Fruit fly (Drosophila melanogaster) whole organism, embryonic: ENCODE data around the gene pyd.
A peak's percentile ranks its signal among the peaks of the same experiment; 100 is the strongest.

Experiments
- Ada2b ChIP-seq: fragments of 200-800 bp; sonication (Bioruptor generic); IDR thresholded peaks from 2 replicates; pipeline ENCODE4 v1.3.6; 2022; ENCODE audit warnings: missing biosample characterization, missing genetic modification characterization
- BtbVII ChIP-seq: fragments of 200-800 bp; sonication (Bioruptor generic); optimal IDR thresholded peaks from 3 replicates; lab custom pipeline; 2017; ENCODE audit warnings: missing biosample characterization, mild to moderate bottlenecking, missing genetic modification characterization
- CG10366 ChIP-seq: fragments of 200-800 bp; sonication (Bioruptor generic); IDR thresholded peaks from 2 replicates; pipeline ENCODE4 v1.3.6; 2022; ENCODE audit warnings: missing biosample characterization, missing genetic modification characterization
- CG10959 ChIP-seq: fragments of 200-800 bp; sonication (Bioruptor generic); IDR thresholded peaks from 2 replicates; pipeline ENCODE4 v1.3.6; 2022; ENCODE audit warnings: missing biosample characterization, missing genetic modification characterization
- CG12659 ChIP-seq: fragments of 200-800 bp; sonication (Bioruptor generic); optimal IDR thresholded peaks from 3 replicates; lab custom pipeline; 2017; ENCODE audit warnings: mild to moderate bottlenecking, missing biosample characterization, missing genetic modification reagents, missing genetic modification characterization
- CG12942 ChIP-seq: fragments of 200-800 bp; sonication (Bioruptor generic); optimal IDR thresholded peaks from 3 replicates; lab custom pipeline; 2016; ENCODE audit warnings: missing biosample characterization, missing genetic modification characterization
- CG17385 ChIP-seq: fragments of 200-800 bp; sonication (Bioruptor generic); optimal IDR thresholded peaks from 3 replicates; lab custom pipeline; 2018; ENCODE audit warnings: missing biosample characterization, mild to moderate bottlenecking, missing genetic modification characterization
- CG17912 ChIP-seq: fragments of 200-800 bp; sonication (Bioruptor generic); optimal IDR thresholded peaks from 2 replicates; lab custom pipeline; 2018; ENCODE audit warnings: missing biosample characterization, mild to moderate bottlenecking, missing genetic modification characterization
- CG1832 ChIP-seq: fragments of 200-800 bp; sonication (Bioruptor generic); optimal IDR thresholded peaks from 2 replicates; lab custom pipeline; 2017; ENCODE audit warnings: missing biosample characterization, mild to moderate bottlenecking, missing genetic modification characterization, inconsistent platforms
- CG2712 ChIP-seq: fragments of 200-800 bp; optimal IDR thresholded peaks from 3 replicates; lab custom pipeline; 2019; ENCODE audit warnings: missing biosample characterization, mild to moderate bottlenecking, missing genetic modification characterization, moderate library complexity
- CG30020 ChIP-seq: fragments of 200-800 bp; optimal IDR thresholded peaks from 2 replicates; lab custom pipeline; 2019; ENCODE audit warnings: missing biosample characterization, mild to moderate bottlenecking, missing genetic modification characterization, moderate library complexity
- CG32767 ChIP-seq: fragments of 200-800 bp; sonication (Bioruptor generic); IDR thresholded peaks from 2 replicates; pipeline ENCODE4 v1.3.6; 2022; ENCODE audit warnings: missing biosample characterization, missing genetic modification characterization
- CG3281 ChIP-seq: fragments of 200-800 bp; sonication (Bioruptor generic); optimal IDR thresholded peaks from 3 replicates; lab custom pipeline; 2017; ENCODE audit warnings: missing biosample characterization, mild to moderate bottlenecking, missing genetic modification characterization
- CG4707 ChIP-seq: fragments of 200-800 bp; sonication (Bioruptor generic); optimal IDR thresholded peaks from 2 replicates; lab custom pipeline; 2018; ENCODE audit warnings: missing biosample characterization, mild to moderate bottlenecking, missing genetic modification characterization, moderate library complexity
- CG4820 ChIP-seq: fragments of 200-800 bp; sonication (Bioruptor generic); optimal IDR thresholded peaks from 3 replicates; lab custom pipeline; 2016; ENCODE audit warnings: missing biosample characterization, missing genetic modification characterization
- CG5245 ChIP-seq: fragments of 200-800 bp; sonication (Bioruptor generic); optimal IDR thresholded peaks from 3 replicates; lab custom pipeline; 2016; ENCODE audit warnings: missing biosample characterization, missing genetic modification characterization
- CG8281 ChIP-seq: fragments of 200-800 bp; sonication (Bioruptor generic); optimal IDR thresholded peaks from 2 replicates; lab custom pipeline; 2018; ENCODE audit warnings: missing biosample characterization, mild to moderate bottlenecking, missing genetic modification characterization, moderate library complexity
- CG8478 ChIP-seq: fragments of >200 bp; optimal IDR thresholded peaks from 2 replicates; lab custom pipeline; 2018
- Dad ChIP-seq: fragments of 200-800 bp; sonication (Bioruptor generic); optimal IDR thresholded peaks from 3 replicates; lab custom pipeline; 2016; ENCODE audit warnings: missing biosample characterization, missing genetic modification characterization
- Doc3 ChIP-seq: fragments of 200-800 bp; sonication (Bioruptor generic); IDR thresholded peaks from 3 replicates; pipeline ENCODE4 v1.3.6; 2022; ENCODE audit warnings: missing biosample characterization, missing genetic modification characterization; ENCODE audit not compliant: partially characterized antibody
- E2f2 ChIP-seq: fragments of 200-800 bp; sonication (Bioruptor generic); IDR thresholded peaks from 2 replicates; pipeline ENCODE4 v1.3.6; 2022; ENCODE audit warnings: missing biosample characterization, missing genetic modification characterization
- Ets65A ChIP-seq: fragments of 200-800 bp; sonication (Bioruptor generic); peaks from one replicate; lab custom pipeline; 2016; ENCODE audit warnings: missing biosample characterization, missing genetic modification characterization
- Fer3 ChIP-seq: fragments of 200-800 bp; sonication (Bioruptor generic); optimal IDR thresholded peaks from 2 replicates; lab custom pipeline; 2018; ENCODE audit warnings: missing biosample characterization, mild to moderate bottlenecking, missing genetic modification characterization, moderate library complexity
- Hand ChIP-seq: fragments of 200-800 bp; sonication (Bioruptor generic); optimal IDR thresholded peaks from 2 replicates; lab custom pipeline; 2017; ENCODE audit warnings: mild to moderate bottlenecking, missing biosample characterization, missing genetic modification reagents, missing genetic modification characterization
- Hmr ChIP-seq: fragments of 200-800 bp; sonication (Bioruptor generic); optimal IDR thresholded peaks from 3 replicates; lab custom pipeline; 2017; ENCODE audit warnings: mild to moderate bottlenecking, missing biosample characterization, missing genetic modification reagents, missing genetic modification characterization
- Kr ChIP-seq: fragments of 200-800 bp; sonication (Bioruptor generic); optimal IDR thresholded peaks from 2 replicates; lab custom pipeline; 2017; ENCODE audit warnings: missing biosample characterization, mild to moderate bottlenecking, missing genetic modification characterization
- MESR4 ChIP-seq: fragments of 200-800 bp; sonication (Bioruptor generic); optimal IDR thresholded peaks from 2 replicates; lab custom pipeline; 2018; ENCODE audit warnings: missing biosample characterization, mild to moderate bottlenecking, missing genetic modification characterization, moderate library complexity
- NK7.1 ChIP-seq: fragments of 200-800 bp; sonication (Bioruptor generic); optimal IDR thresholded peaks from 3 replicates; lab custom pipeline; 2016; ENCODE audit warnings: missing biosample characterization, missing genetic modification characterization
- Oaz ChIP-seq: fragments of 200-800 bp; sonication (Bioruptor generic); IDR thresholded peaks from 2 replicates; pipeline ENCODE4 v1.3.6; 2022; ENCODE audit warnings: missing biosample characterization, missing genetic modification characterization
- Ptx1 ChIP-seq: fragments of 200-800 bp; sonication (Bioruptor generic); IDR thresholded peaks from 2 replicates; pipeline ENCODE4 v1.3.6; 2022; ENCODE audit warnings: missing biosample characterization, missing genetic modification characterization
- Xbp1 ChIP-seq: fragments of 200-800 bp; sonication (Bioruptor generic); optimal IDR thresholded peaks from 3 replicates; lab custom pipeline; 2016; ENCODE audit warnings: missing biosample characterization, mild to moderate bottlenecking, missing genetic modification characterization
- amos ChIP-seq: fragments of 200-800 bp; sonication (Bioruptor generic); IDR thresholded peaks from 2 replicates; pipeline ENCODE4 v1.3.6; 2022; ENCODE audit warnings: missing biosample characterization, missing genetic modification characterization; ENCODE audit not compliant: partially characterized antibody
- cg ChIP-seq: fragments of 200-800 bp; sonication (Bioruptor generic); optimal IDR thresholded peaks from 3 replicates; lab custom pipeline; 2019; ENCODE audit warnings: missing biosample characterization, mild to moderate bottlenecking, missing genetic modification characterization, moderate library complexity
- chm ChIP-seq: fragments of 200-800 bp; sonication (Bioruptor generic); IDR thresholded peaks from 2 replicates; pipeline ENCODE4 v1.3.6; 2022; ENCODE audit warnings: missing biosample characterization, missing genetic modification characterization
- corto ChIP-seq: fragments of 200-800 bp; sonication (Bioruptor generic); optimal IDR thresholded peaks from 2 replicates; lab custom pipeline; 2016; ENCODE audit warnings: missing biosample characterization, mild to moderate bottlenecking, missing genetic modification characterization, moderate library complexity
- fd102C ChIP-seq: fragments of 200-800 bp; sonication (Bioruptor generic); optimal IDR thresholded peaks from 2 replicates; lab custom pipeline; 2018; ENCODE audit warnings: missing biosample characterization, mild to moderate bottlenecking, missing genetic modification characterization, moderate library complexity
- gsb ChIP-seq: fragments of 200-800 bp; sonication (Bioruptor generic); IDR thresholded peaks from 2 replicates; pipeline ENCODE4 v1.3.6; 2022; ENCODE audit warnings: missing biosample characterization, missing genetic modification characterization
- hth ChIP-seq: fragments of >200 bp; optimal IDR thresholded peaks from 2 replicates; lab custom pipeline; 2017; ENCODE audit warnings: inconsistent platforms
- jing ChIP-seq: fragments of 200-800 bp; sonication (Bioruptor generic); optimal IDR thresholded peaks from 2 replicates; lab custom pipeline; 2018; ENCODE audit warnings: missing biosample characterization, mild to moderate bottlenecking, missing genetic modification characterization
- klu ChIP-seq: fragments of 200-800 bp; sonication (Bioruptor generic); IDR thresholded peaks from 2 replicates; pipeline ENCODE4 v1.3.6; 2022; ENCODE audit warnings: missing biosample characterization, missing genetic modification characterization
- nau ChIP-seq: fragments of 200-800 bp; sonication (Bioruptor generic); optimal IDR thresholded peaks from 3 replicates; lab custom pipeline; 2017; ENCODE audit warnings: missing biosample characterization, mild to moderate bottlenecking, missing genetic modification characterization, missing genetic modification reagents
- onecut ChIP-seq: fragments of 200-800 bp; sonication (Bioruptor generic); IDR thresholded peaks from 2 replicates; pipeline ENCODE4 v1.3.6; 2022; ENCODE audit warnings: missing biosample characterization, missing genetic modification characterization
- p53 ChIP-seq: fragments of 200-800 bp; sonication (Bioruptor generic); optimal IDR thresholded peaks from 2 replicates; lab custom pipeline; 2016; ENCODE audit warnings: missing biosample characterization, missing genetic modification characterization
- pho ChIP-seq: fragments of 200-800 bp; sonication (Bioruptor generic); optimal IDR thresholded peaks from 2 replicates; lab custom pipeline; 2016; ENCODE audit warnings: missing biosample characterization, missing genetic modification characterization
- row ChIP-seq: fragments of 200-800 bp; sonication (Bioruptor generic); IDR thresholded peaks from 3 replicates; pipeline ENCODE4 v1.3.6; 2022; ENCODE audit warnings: missing biosample characterization, missing genetic modification characterization
- stc ChIP-seq: fragments of 200-800 bp; sonication (Bioruptor generic); IDR thresholded peaks from 2 replicates; pipeline ENCODE4 v1.3.6; 2022; ENCODE audit warnings: missing biosample characterization, missing genetic modification characterization
- tin ChIP-seq: fragments of 200-800 bp; sonication (Bioruptor generic); optimal IDR thresholded peaks from 3 replicates; lab custom pipeline; 2016; ENCODE audit warnings: missing biosample characterization, missing genetic modification characterization
- unpg ChIP-seq: fragments of 200-800 bp; sonication (Bioruptor generic); optimal IDR thresholded peaks from 3 replicates; lab custom pipeline; 2018; ENCODE audit warnings: missing biosample characterization, mild to moderate bottlenecking, missing genetic modification characterization, moderate library complexity
- zen2 ChIP-seq: fragments of 200-800 bp; sonication (Bioruptor generic); IDR thresholded peaks from 3 replicates; pipeline ENCODE4 v1.3.6; 2022; ENCODE audit warnings: missing biosample characterization, missing genetic modification characterization; ENCODE audit not compliant: partially characterized antibody

The pyd gene

dm6 chr3R:8810397-8811184, 121.1 kb downstream of the pyd start (continued):
- TF ChIP-seq unpg (GFP tag; lab: Kevin White, UChicago), result peak; percentile 83
- TF ChIP-seq Ets65A (GFP tag; lab: Kevin White, UChicago), result peak; percentile 74
- TF ChIP-seq row, result no peak; the same call in 2 of the 3 replicates
- TF ChIP-seq CG8478 (lab: Kevin White, UChicago), result no peak
- TF ChIP-seq Dad, result peak; percentile 24
- TF ChIP-seq nau, result peak; percentile 88
- TF ChIP-seq gsb (GFP tag; lab: Robert Waterston, UW), result peak; percentile 69
- TF ChIP-seq CG12659 (GFP tag; lab: Kevin White, UChicago), result peak; percentile 83
- peak; percentile 85 for TF ChIP-seq Hand (GFP tag; lab: Kevin White, UChicago)
- TF ChIP-seq BtbVII (GFP tag; lab: Kevin White, UChicago), result peak; percentile 90
- peak; percentile 33 for TF ChIP-seq cg (GFP tag; lab: Kevin White, UChicago)
- TF ChIP-seq CG4707, result peak; percentile 95
- TF ChIP-seq fd102C (GFP tag; lab: Kevin White, UChicago), result peak; percentile 86
- peak; percentile 64 for TF ChIP-seq stc (GFP tag; lab: Robert Waterston, UW)
- peak; percentile 77 for TF ChIP-seq Ptx1 (GFP tag; lab: Robert Waterston, UW)
- peak; percentile 15 for TF ChIP-seq jing (GFP tag; lab: Kevin White, UChicago)
- TF ChIP-seq hth (lab: Kevin White, UChicago), result no peak
- TF ChIP-seq CG8281 (tag; lab: Kevin White, UChicago), result peak; percentile 71
- peak; percentile 95 for TF ChIP-seq Kr (GFP tag; lab: Kevin White, UChicago)
- TF ChIP-seq chm, result peak; percentile 93
- TF ChIP-seq amos (GFP tag; lab: Robert Waterston, UW), result no peak; the same call in 1 of the 2 replicates
- TF ChIP-seq Ada2b, result peak; percentile 39; the same call in 1 of the 2 replicates
- TF ChIP-seq p53 (GFP tag; lab: Kevin White, UChicago), result peak; percentile 62
- no peak for TF ChIP-seq Oaz (GFP tag; lab: Robert Waterston, UW)
- TF ChIP-seq CG32767 (GFP tag; lab: Robert Waterston, UW), result peak; percentile 38; the same call in 1 of the 2 replicates
- TF ChIP-seq CG17912 (GFP tag; lab: Kevin White, UChicago), result peak; percentile 98
- no peak for TF ChIP-seq CG30020 (tag; lab: Kevin White, UChicago)
- no peak for TF ChIP-seq CG1832 (GFP tag; lab: Kevin White, UChicago)
- TF ChIP-seq CG12942 (GFP tag; lab: Kevin White, UChicago), result peak; percentile 75
- TF ChIP-seq MESR4, result peak; percentile 36
- peak; percentile 81 for TF ChIP-seq CG17385 (GFP tag; lab: Kevin White, UChicago)
- peak; percentile 53; the same call in 1 of the 2 replicates for TF ChIP-seq CG10366
- peak; percentile 73 for TF ChIP-seq pho (GFP tag; lab: Kevin White, UChicago)
- peak; percentile 94 for TF ChIP-seq Hmr (GFP tag; lab: Kevin White, UChicago)
- no peak for TF ChIP-seq tin
- peak; percentile 17 for TF ChIP-seq CG5245 (GFP tag; lab: Kevin White, UChicago)
- TF ChIP-seq CG4820 (GFP tag; lab: Kevin White, UChicago), result peak; percentile 50
- TF ChIP-seq NK7.1 (GFP tag; lab: Kevin White, UChicago), result peak; percentile 22
- peak; percentile 54; the same call in 1 of the 2 replicates for TF ChIP-seq E2f2
- TF ChIP-seq zen2 (GFP tag; lab: Robert Waterston, UW), result no peak
- no peak for TF ChIP-seq Doc3 (GFP tag; lab: Robert Waterston, UW)
- TF ChIP-seq klu (GFP tag; lab: Robert Waterston, UW), result peak; percentile 31; the same call in 1 of the 2 replicates
- peak; percentile 79 for TF ChIP-seq CG10959 (GFP tag; lab: Robert Waterston, UW)
- TF ChIP-seq CG3281, result peak; percentile 70
- peak; percentile 82 for TF ChIP-seq Fer3 (tag; lab: Kevin White, UChicago)
- TF ChIP-seq onecut (GFP tag; lab: Robert Waterston, UW), result peak; percentile 86
- TF ChIP-seq Xbp1, result peak; percentile 23
- peak; percentile 10 for TF ChIP-seq corto (GFP tag; lab: Kevin White, UChicago)
- peak; percentile 32 for TF ChIP-seq CG2712 (tag; lab: Kevin White, UChicago)
